Fruit fly (Drosophila melanogaster) whole organism, embryonic: ENCODE results near the gene CG1440.

Source experiments
- Ada2b ChIP-seq: fragments of 200-800 bp; sonication (Bioruptor generic); IDR thresholded peaks from 2 replicates; pipeline ENCODE4 v1.3.6; 2022; ENCODE audit warnings: missing biosample characterization, missing genetic modification characterization
- Aef1 ChIP-seq: fragments of 200-800 bp; sonication (Bioruptor generic); IDR thresholded peaks from 3 replicates; pipeline ENCODE4 v1.3.6; 2022; ENCODE audit warnings: missing biosample characterization, missing genetic modification characterization
- B-H2 ChIP-seq: fragments of 200-800 bp; sonication (Bioruptor generic); optimal IDR thresholded peaks from 2 replicates; lab custom pipeline; 2018; ENCODE audit warnings: missing biosample characterization, mild to moderate bottlenecking, missing genetic modification characterization
- BEAF-32 ChIP-seq: fragments of 200-800 bp; sonication (Bioruptor generic); optimal IDR thresholded peaks from 3 replicates; lab custom pipeline; 2017; ENCODE audit warnings: missing biosample characterization, missing genetic modification characterization, mild to moderate bottlenecking, moderate library complexity, missing genetic modification reagents
- CG1024 ChIP-seq: fragments of 200-800 bp; sonication (Bioruptor generic); IDR thresholded peaks from 2 replicates; pipeline ENCODE4 v1.3.6; 2022; ENCODE audit warnings: missing biosample characterization, missing genetic modification characterization
- CG12071 ChIP-seq: fragments of 200-800 bp; sonication (Bioruptor generic); optimal IDR thresholded peaks from 3 replicates; lab custom pipeline; 2018; ENCODE audit warnings: missing biosample characterization, mild to moderate bottlenecking, missing genetic modification characterization
- CG12155 ChIP-seq: fragments of 200-800 bp; sonication (Bioruptor generic); optimal IDR thresholded peaks from 3 replicates; lab custom pipeline; 2016; ENCODE audit warnings: missing biosample characterization, missing genetic modification characterization
- CG12769 ChIP-seq: fragments of 200-800 bp; sonication (Bioruptor generic); optimal IDR thresholded peaks from 2 replicates; lab custom pipeline; 2019; ENCODE audit warnings: missing biosample characterization, mild to moderate bottlenecking, missing genetic modification characterization, moderate library complexity
- CG16779 ChIP-seq: fragments of 200-800 bp; sonication (Bioruptor generic); IDR thresholded peaks from 2 replicates; pipeline ENCODE4 v1.3.6; 2022; ENCODE audit warnings: missing biosample characterization, missing genetic modification characterization
- CG17568 ChIP-seq: fragments of 200-800 bp; sonication (Bioruptor generic); optimal IDR thresholded peaks from 2 replicates; lab custom pipeline; 2018; ENCODE audit warnings: missing biosample characterization, mild to moderate bottlenecking, missing genetic modification characterization, moderate library complexity
- CG1832 ChIP-seq: fragments of 200-800 bp; sonication (Bioruptor generic); optimal IDR thresholded peaks from 2 replicates; lab custom pipeline; 2017; ENCODE audit warnings: missing biosample characterization, mild to moderate bottlenecking, missing genetic modification characterization, inconsistent platforms
- CG18599 ChIP-seq: fragments of 200-800 bp; sonication (Bioruptor generic); optimal IDR thresholded peaks from 3 replicates; lab custom pipeline; 2017; ENCODE audit warnings: missing biosample characterization, missing genetic modification characterization, mild to moderate bottlenecking, moderate library complexity, missing genetic modification reagents
- CG2120 ChIP-seq: fragments of 200-800 bp; sonication (Bioruptor generic); optimal IDR thresholded peaks from 3 replicates; lab custom pipeline; 2016; ENCODE audit warnings: missing biosample characterization, missing genetic modification characterization
- CG2202 ChIP-seq: fragments of 200-800 bp; sonication (Bioruptor generic); optimal IDR thresholded peaks from 2 replicates; lab custom pipeline; 2018; ENCODE audit warnings: missing biosample characterization, mild to moderate bottlenecking, missing genetic modification characterization
- CG2678 ChIP-seq: fragments of 200-800 bp; sonication (Bioruptor generic); optimal IDR thresholded peaks from 3 replicates; lab custom pipeline; 2019; ENCODE audit warnings: missing biosample characterization, mild to moderate bottlenecking, missing genetic modification characterization, moderate library complexity
- CG2875 ChIP-seq: fragments of 200-800 bp; sonication (Bioruptor generic); optimal IDR thresholded peaks from 2 replicates; lab custom pipeline; 2017; ENCODE audit warnings: missing biosample characterization, mild to moderate bottlenecking, missing genetic modification characterization, missing genetic modification reagents
- CG4404 ChIP-seq: fragments of 200-800 bp; sonication (Bioruptor generic); IDR thresholded peaks from 2 replicates; pipeline ENCODE4 v1.3.6; 2022; ENCODE audit warnings: missing biosample characterization, missing genetic modification characterization
- CG6689 ChIP-seq: fragments of 200-800 bp; sonication (Bioruptor generic); IDR thresholded peaks from 2 replicates; pipeline ENCODE4 v1.3.6; 2022; ENCODE audit warnings: missing biosample characterization, missing genetic modification characterization
- CG8089 ChIP-seq: fragments of 200-800 bp; sonication (Bioruptor generic); optimal IDR thresholded peaks from 3 replicates; lab custom pipeline; 2016; ENCODE audit warnings: missing biosample characterization, missing genetic modification characterization
- CG9932 ChIP-seq: fragments of 200-800 bp; sonication (Bioruptor generic); IDR thresholded peaks from 2 replicates; pipeline ENCODE4 v1.3.6; 2022; ENCODE audit warnings: missing biosample characterization, missing genetic modification characterization
- Dad ChIP-seq: fragments of 200-800 bp; sonication (Bioruptor generic); optimal IDR thresholded peaks from 3 replicates; lab custom pipeline; 2016; ENCODE audit warnings: missing biosample characterization, missing genetic modification characterization
- Dfd ChIP-seq, 2 experiments: fragments of >200 bp; optimal IDR thresholded peaks; 2 replicates each; lab custom pipeline; 2017; ENCODE audit warnings: missing biosample characterization in 2 of 2, missing genetic modification characterization in 2 of 2
- Dll ChIP-seq: fragments of 200-800 bp; sonication (Bioruptor generic); IDR thresholded peaks from 4 replicates; pipeline ENCODE4 v1.3.6; 2022; ENCODE audit warnings: missing biosample characterization, missing genetic modification characterization; ENCODE audit not compliant: partially characterized antibody
- Dp ChIP-seq: fragments of 200-800 bp; sonication (Bioruptor generic); optimal IDR thresholded peaks from 2 replicates; lab custom pipeline; 2018; ENCODE audit warnings: missing biosample characterization, mild to moderate bottlenecking, missing genetic modification characterization, moderate library complexity
- Dref ChIP-seq: fragments of 200-800 bp; sonication (Bioruptor generic); IDR thresholded peaks from 2 replicates; pipeline ENCODE4 v1.3.6; 2022; ENCODE audit warnings: missing biosample characterization, missing genetic modification characterization
- E2f2 ChIP-seq: fragments of 200-800 bp; sonication (Bioruptor generic); IDR thresholded peaks from 2 replicates; pipeline ENCODE4 v1.3.6; 2022; ENCODE audit warnings: missing biosample characterization, missing genetic modification characterization
- HmgZ ChIP-seq: fragments of 200-800 bp; sonication (Bioruptor generic); optimal IDR thresholded peaks from 2 replicates; lab custom pipeline; 2018; ENCODE audit warnings: missing biosample characterization, mild to moderate bottlenecking, missing genetic modification characterization
- Oli ChIP-seq: fragments of 200-800 bp; sonication (Bioruptor generic); optimal IDR thresholded peaks from 2 replicates; lab custom pipeline; 2018; ENCODE audit warnings: missing biosample characterization, mild to moderate bottlenecking, missing genetic modification characterization, moderate library complexity
- Sin3A ChIP-seq: fragments of >200 bp; optimal IDR thresholded peaks from 2 replicates; lab custom pipeline; 2018
- Usf ChIP-seq: fragments of 200-800 bp; sonication (Bioruptor generic); optimal IDR thresholded peaks from 2 replicates; lab custom pipeline; 2017; ENCODE audit warnings: missing genotype, missing biosample characterization, missing genetic modification characterization
- Xbp1 ChIP-seq: fragments of 200-800 bp; sonication (Bioruptor generic); optimal IDR thresholded peaks from 3 replicates; lab custom pipeline; 2016; ENCODE audit warnings: missing biosample characterization, mild to moderate bottlenecking, missing genetic modification characterization
- Xrp1 ChIP-seq: fragments of 200-800 bp; sonication (Bioruptor generic); IDR thresholded peaks from 2 replicates; pipeline ENCODE4 v1.3.6; 2022; ENCODE audit warnings: missing biosample characterization, missing genetic modification characterization
- ase ChIP-seq: fragments of 200-800 bp; sonication (Bioruptor generic); IDR thresholded peaks from 3 replicates; pipeline ENCODE4 v1.3.6; 2022; ENCODE audit warnings: missing biosample characterization, missing genetic modification characterization
- ash1 ChIP-seq: fragments of 200-800 bp; sonication (Bioruptor generic); optimal IDR thresholded peaks from 2 replicates; lab custom pipeline; 2018; ENCODE audit warnings: missing biosample characterization, mild to moderate bottlenecking, missing genetic modification characterization
- cas ChIP-seq: fragments of 200-800 bp; sonication (Bioruptor generic); IDR thresholded peaks from 2 replicates; pipeline ENCODE4 v1.3.6; 2022; ENCODE audit warnings: missing biosample characterization, missing genetic modification characterization
- crp ChIP-seq, 2 experiments: fragments of 200-800 bp; sonication (Bioruptor generic); optimal IDR thresholded peaks; 2 replicates in 1 of 2; 3 replicates in 1 of 2; lab custom pipeline; 2017; ENCODE audit warnings: missing biosample characterization in 2 of 2, missing genetic modification characterization in 2 of 2, mild to moderate bottlenecking in 1 of 2, moderate library complexity in 1 of 2
- dmrt11E ChIP-seq: fragments of 200-800 bp; sonication (Bioruptor generic); optimal IDR thresholded peaks from 3 replicates; lab custom pipeline; 2018; ENCODE audit warnings: missing biosample characterization, mild to moderate bottlenecking, missing genetic modification characterization, moderate library complexity
- esg ChIP-seq: fragments of 200-800 bp; sonication (Bioruptor generic); conservative IDR thresholded peaks from 2 replicates; pipeline ENCODE4 v1.3.6; 2022; ENCODE audit warnings: missing biosample characterization, missing genetic modification characterization
- fd102C ChIP-seq: fragments of 200-800 bp; sonication (Bioruptor generic); optimal IDR thresholded peaks from 2 replicates; lab custom pipeline; 2018; ENCODE audit warnings: missing biosample characterization, mild to moderate bottlenecking, missing genetic modification characterization, moderate library complexity
- gcm2 ChIP-seq: fragments of 200-800 bp; sonication (Bioruptor generic); optimal IDR thresholded peaks from 2 replicates; lab custom pipeline; 2016; ENCODE audit warnings: missing biosample characterization, missing genetic modification characterization
- grau ChIP-seq: fragments of 200-800 bp; optimal IDR thresholded peaks from 3 replicates; lab custom pipeline; 2019; ENCODE audit warnings: missing biosample characterization, mild to moderate bottlenecking, missing genetic modification characterization, moderate library complexity
- jing ChIP-seq: fragments of 200-800 bp; sonication (Bioruptor generic); optimal IDR thresholded peaks from 2 replicates; lab custom pipeline; 2018; ENCODE audit warnings: missing biosample characterization, mild to moderate bottlenecking, missing genetic modification characterization
- kay ChIP-seq: fragments of 200-800 bp; sonication (Bioruptor generic); optimal IDR thresholded peaks from 2 replicates; lab custom pipeline; 2016; ENCODE audit warnings: missing biosample characterization, missing genetic modification characterization
- kni ChIP-seq: fragments of 200-800 bp; sonication (Bioruptor generic); optimal IDR thresholded peaks from 3 replicates; lab custom pipeline; 2017; ENCODE audit warnings: mild to moderate bottlenecking, missing biosample characterization, missing genetic modification reagents, missing genetic modification characterization
- peb ChIP-seq: fragments of 200-800 bp; sonication (Bioruptor generic); IDR thresholded peaks from 2 replicates; pipeline ENCODE4 v1.3.6; 2022; ENCODE audit warnings: missing biosample characterization, missing genetic modification characterization
- phol ChIP-seq: fragments of 200-800 bp; sonication (Bioruptor generic); optimal IDR thresholded peaks from 3 replicates; lab custom pipeline; 2018; ENCODE audit warnings: missing biosample characterization, mild to moderate bottlenecking, missing genetic modification characterization, moderate library complexity
- prd ChIP-seq, 3 experiments: fragments of >200 bp in 2 of 3; fragments of 200-800 bp in 1 of 3; sonication (Bioruptor generic) in 1 of 3; optimal IDR thresholded peaks in 2 of 3; IDR thresholded peaks in 1 of 3; 2 replicates in 2 of 3; 3 replicates in 1 of 3; pipeline versions ENCODE4 v1.3.6 to Lab custom; 2017 to 2022; ENCODE audit warnings: missing biosample characterization in 1 of 3, missing genetic modification characterization in 1 of 3
- slp2 ChIP-seq: fragments of 200-800 bp; sonication (Bioruptor generic); optimal IDR thresholded peaks from 2 replicates; lab custom pipeline; 2016; ENCODE audit warnings: missing biosample characterization, missing genetic modification characterization
- tup ChIP-seq: fragments of 200-800 bp; sonication (Bioruptor generic); optimal IDR thresholded peaks from 2 replicates; lab custom pipeline; 2016; ENCODE audit warnings: missing biosample characterization, mild to moderate bottlenecking, missing genetic modification characterization, moderate library complexity
- vfl ChIP-seq: fragments of 200-800 bp; sonication (Bioruptor generic); optimal IDR thresholded peaks from 2 replicates; lab custom pipeline; 2016; ENCODE audit warnings: missing biosample characterization, missing genetic modification characterization

The CG1440 gene

DNA sequence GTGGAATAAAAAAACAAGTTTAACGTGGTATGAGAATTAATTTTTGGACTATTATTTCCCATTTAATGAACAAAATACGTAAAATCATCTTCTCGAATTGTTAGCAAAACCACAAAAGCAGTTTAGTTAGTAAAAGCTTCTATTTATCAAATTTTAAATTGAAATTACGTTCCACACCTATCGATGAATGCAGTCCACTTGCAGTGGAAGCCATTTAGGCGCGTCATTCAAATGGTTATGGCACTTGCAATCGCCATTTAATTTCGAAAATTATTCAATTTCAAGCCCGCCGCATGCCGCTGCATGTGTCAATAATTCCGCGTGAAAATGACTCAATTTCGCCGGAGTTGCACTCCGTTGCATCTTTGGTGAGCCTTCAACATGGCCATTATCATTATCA, 6.1 kb downstream of the CG1440 start:
- TF ChIP-seq Usf (GFP tag; lab: Kevin White, UChicago) = no peak
- TF ChIP-seq ash1 = no peak
- peak; percentile 14 for TF ChIP-seq phol (tag; lab: Kevin White, UChicago)
- TF ChIP-seq grau (tag; lab: Kevin White, UChicago) = no peak
- no peak for TF ChIP-seq CG2120
- peak; percentile 39; the same call in 1 of the 2 replicates for TF ChIP-seq Dref
- TF ChIP-seq Dll (GFP tag; lab: Robert Waterston, UW) = 0 out of 4 replicates have a peak, but pooled peaks have one; percentile 37
- no peak for TF ChIP-seq CG12155 (GFP tag; lab: Kevin White, UChicago)
- TF ChIP-seq E2f2 (GFP tag; lab: Robert Waterston, UW) = peak; percentile 86
- no peak for TF ChIP-seq HmgZ
- peak; percentile 8 for TF ChIP-seq BEAF-32 (GFP tag; lab: Kevin White, UChicago)
- peak; percentile 70 for TF ChIP-seq Dp (GFP tag; lab: Kevin White, UChicago)
- TF ChIP-seq CG1024 (GFP tag; lab: Robert Waterston, UW) = no peak
- TF ChIP-seq kay (GFP tag; lab: Kevin White, UChicago) = no peak

dm6 chrX:8444279-8444678, 7.4 kb downstream of the CG1440 start:
- no peak for TF ChIP-seq Dfd (GFP tag; optimal IDR thresholded peaks at IDR 0.05; lab: Kevin White, UChicago)
- TF ChIP-seq vfl (GFP tag; lab: Kevin White, UChicago) = no peak
- TF ChIP-seq B-H2 (GFP tag; lab: Kevin White, UChicago) = no peak
- no peak for TF ChIP-seq slp2
- no peak for TF ChIP-seq Sin3A (lab: Kevin White, UChicago)
- no peak for TF ChIP-seq jing (GFP tag; lab: Kevin White, UChicago)
- TF ChIP-seq CG12071 (GFP tag; lab: Kevin White, UChicago) = no peak
- TF ChIP-seq Aef1 (GFP tag; lab: Robert Waterston, UW) = no peak
- TF ChIP-seq CG2202 (tag; lab: Kevin White, UChicago) = no peak
- peak; percentile 28; the same call in 1 of the 2 replicates for TF ChIP-seq Xrp1 (GFP tag; lab: Robert Waterston, UW)
- no peak for TF ChIP-seq prd (optimal IDR thresholded peaks at IDR 0.05; lab: Kevin White, UChicago)
- peak; percentile 63; the same call in 2 of the 3 replicates for TF ChIP-seq prd (GFP tag; IDR thresholded peaks at IDR 0.05; lab: Robert Waterston, UW)
- TF ChIP-seq CG18599 (GFP tag; lab: Kevin White, UChicago) = no peak
- TF ChIP-seq CG16779 (GFP tag; lab: Robert Waterston, UW) = no peak
- TF ChIP-seq Xbp1 (GFP tag; lab: Kevin White, UChicago) = no peak
- TF ChIP-seq crp (GFP tag; optimal IDR thresholded peaks at IDR 0.05; lab: Kevin White, UChicago) = no peak
- TF ChIP-seq fd102C (GFP tag; lab: Kevin White, UChicago) = peak; percentile 63
- no peak for TF ChIP-seq Oli (tag; lab: Kevin White, UChicago)
- TF ChIP-seq Ada2b (GFP tag; lab: Robert Waterston, UW) = no peak
- peak; percentile 27 for TF ChIP-seq dmrt11E
- TF ChIP-seq CG12769 (tag; lab: Kevin White, UChicago) = no peak
- no peak for TF ChIP-seq CG1832 (GFP tag; lab: Kevin White, UChicago)
- no peak for TF ChIP-seq kni (GFP tag; lab: Kevin White, UChicago)
- peak; percentile 71 for TF ChIP-seq CG4404 (GFP tag; lab: Robert Waterston, UW)
- TF ChIP-seq gcm2 = no peak
- no peak for TF ChIP-seq CG9932 (GFP tag; lab: Robert Waterston, UW)
- TF ChIP-seq cas (GFP tag; lab: Robert Waterston, UW) = no peak
- TF ChIP-seq CG17568 = no peak
- TF ChIP-seq esg (GFP tag; lab: Robert Waterston, UW) = no peak
- no peak for TF ChIP-seq CG2875 (GFP tag; lab: Kevin White, UChicago)
- TF ChIP-seq Usf (GFP tag; lab: Kevin White, UChicago) = no peak
- TF ChIP-seq CG2678 (tag; lab: Kevin White, UChicago) = no peak
- TF ChIP-seq ase (GFP tag; lab: Robert Waterston, UW) = no peak
- no peak for TF ChIP-seq CG6689 (GFP tag; lab: Robert Waterston, UW)
- no peak for TF ChIP-seq tup (GFP tag; lab: Kevin White, UChicago)
- no peak for TF ChIP-seq peb
- TF ChIP-seq CG8089 (GFP tag; lab: Kevin White, UChicago) = no peak
- TF ChIP-seq Dad (GFP tag; lab: Kevin White, UChicago) = no peak
